Worm (Caenorhabditis elegans) whole organism, young adult: ENCODE data around the gene B0280.11.
A peak's percentile ranks its signal among the peaks of the same experiment; 100 is the strongest.

Experiments used
- F10E7.11 ChIP-seq: sonication (generic microtip); optimal IDR thresholded peaks from 2 replicates; lab custom pipeline; 2017; ENCODE audit warnings: mild to moderate bottlenecking, missing genetic modification characterization, moderate library complexity, missing compliant biosample characterization
- K11D2.4 ChIP-seq: fragments of 200-800 bp; sonication (Bioruptor generic); IDR thresholded peaks from 2 replicates; pipeline ENCODE4 v1.3.6; 2022; ENCODE audit warnings: missing genetic modification reagents, missing genetic modification characterization, missing compliant biosample characterization
- T07F8.4 ChIP-seq: sonication (generic microtip); optimal IDR thresholded peaks from 2 replicates; lab custom pipeline; 2016; ENCODE audit warnings: mild to moderate bottlenecking, missing genetic modification characterization, moderate library complexity, missing compliant biosample characterization
- Y56A3A.18 ChIP-seq: fragments of 200-800 bp; sonication (Bioruptor generic); IDR thresholded peaks from 2 replicates; pipeline ENCODE4 v1.3.6; 2022; ENCODE audit warnings: missing genetic modification reagents, missing genetic modification characterization, missing compliant biosample characterization
- ZK185.1 ChIP-seq: sonication (generic microtip); optimal IDR thresholded peaks from 2 replicates; lab custom pipeline; 2016; ENCODE audit warnings: mild to moderate bottlenecking, missing genetic modification characterization, missing compliant biosample characterization; ENCODE audit not compliant: poor library complexity, severe bottlenecking
- atf-7 ChIP-seq: sonication (generic microtip); optimal IDR thresholded peaks from 2 replicates; lab custom pipeline; 2017; ENCODE audit warnings: mild to moderate bottlenecking, missing genetic modification characterization, missing compliant biosample characterization
- attf-5 ChIP-seq: fragments of 200-800 bp; sonication (Bioruptor generic); optimal IDR thresholded peaks from 2 replicates; lab custom pipeline; 2018; ENCODE audit warnings: mild to moderate bottlenecking, missing genetic modification characterization, missing compliant biosample characterization
- attf-6 ChIP-seq: fragments of 200-800 bp; sonication (Bioruptor generic); IDR thresholded peaks from 2 replicates; pipeline ENCODE4 v1.3.6; 2022; ENCODE audit warnings: missing genetic modification reagents, missing genetic modification characterization, missing compliant biosample characterization
- ccch-3 ChIP-seq: fragments of 200-800 bp; sonication (Bioruptor generic); optimal IDR thresholded peaks from 2 replicates; lab custom pipeline; 2018; ENCODE audit warnings: mild to moderate bottlenecking, missing genetic modification characterization, missing compliant biosample characterization
- cebp-1 ChIP-seq, 2 experiments: fragments of 200-800 bp in 1 of 2; sonication (Bioruptor generic) in 1 of 2; sonication (generic microtip) in 1 of 2; IDR thresholded peaks in 1 of 2; optimal IDR thresholded peaks in 1 of 2; 2 replicates each; pipeline versions ENCODE4 v1.3.6 to Lab custom; 2017 to 2022; ENCODE audit warnings: missing compliant biosample characterization in 2 of 2, missing genetic modification characterization in 2 of 2, mild to moderate bottlenecking in 1 of 2, missing genetic modification reagents in 1 of 2, moderate library complexity in 1 of 2
- ceh-27 ChIP-seq: fragments of 200-800 bp; sonication (Bioruptor generic); optimal IDR thresholded peaks from 2 replicates; lab custom pipeline; 2018; ENCODE audit warnings: mild to moderate bottlenecking, missing genetic modification characterization, moderate library complexity, missing compliant biosample characterization
- ceh-40 ChIP-seq: fragments of 200-800 bp; sonication (Bioruptor generic); IDR thresholded peaks from 2 replicates; pipeline ENCODE4 v1.3.6; 2022; ENCODE audit warnings: missing genetic modification characterization, missing compliant biosample characterization
- dpl-1 ChIP-seq: fragments of 150-350 bp; optimal IDR thresholded peaks from 2 replicates; lab custom pipeline; 2014; ENCODE audit warnings: missing biosample characterization, missing genetic modification reagents, missing genetic modification characterization
- ets-4 ChIP-seq: fragments of 200-800 bp; sonication (Bioruptor generic); optimal IDR thresholded peaks from 2 replicates; lab custom pipeline; 2018; ENCODE audit warnings: mild to moderate bottlenecking, missing genetic modification characterization, missing compliant biosample characterization
- gei-17 ChIP-seq: fragments of 200-800 bp; sonication (Bioruptor generic); optimal IDR thresholded peaks from 2 replicates; lab custom pipeline; 2018; ENCODE audit warnings: mild to moderate bottlenecking, missing genetic modification characterization, missing compliant biosample characterization
- hlh-12 ChIP-seq: sonication (generic microtip); optimal IDR thresholded peaks from 2 replicates; lab custom pipeline; 2016; ENCODE audit warnings: missing genetic modification characterization, missing compliant biosample characterization
- hmg-1.2 ChIP-seq: fragments of 200-800 bp; sonication (Bioruptor generic); IDR thresholded peaks from 2 replicates; pipeline ENCODE4 v1.3.6; 2022; ENCODE audit warnings: missing genetic modification reagents, missing genetic modification characterization, missing compliant biosample characterization
- hsf-1 ChIP-seq: fragments of 200-800 bp; sonication (Bioruptor generic); IDR thresholded peaks from 2 replicates; pipeline ENCODE4 v1.3.6; 2022; ENCODE audit warnings: missing genetic modification reagents, missing genetic modification characterization, missing compliant biosample characterization
- lin-40 ChIP-seq: sonication (generic microtip); optimal IDR thresholded peaks from 2 replicates; lab custom pipeline; 2016; ENCODE audit warnings: missing genetic modification characterization, mild to moderate bottlenecking, missing compliant biosample characterization, missing genotype, missing genetic modification reagents
- lin-54 ChIP-seq: fragments of 200-800 bp; sonication (Bioruptor generic); optimal IDR thresholded peaks from 2 replicates; lab custom pipeline; 2018; ENCODE audit warnings: mild to moderate bottlenecking, missing genetic modification characterization, missing compliant biosample characterization
- madf-10 ChIP-seq: sonication (generic microtip); optimal IDR thresholded peaks from 2 replicates; lab custom pipeline; 2016; ENCODE audit warnings: mild to moderate bottlenecking, missing genetic modification characterization, missing compliant biosample characterization
- madf-3 ChIP-seq: fragments of 200-800 bp; sonication (Bioruptor generic); IDR thresholded peaks from 2 replicates; pipeline ENCODE4 v1.3.6; 2022; ENCODE audit warnings: missing genetic modification reagents, missing genetic modification characterization, missing compliant biosample characterization
- mcd-1 ChIP-seq: fragments of 200-800 bp; sonication (Bioruptor generic); IDR thresholded peaks from 2 replicates; pipeline ENCODE4 v1.3.6; 2022; ENCODE audit warnings: missing genetic modification reagents, missing genetic modification characterization, missing compliant biosample characterization
- mel-28 ChIP-seq: sonication (generic microtip); optimal IDR thresholded peaks from 2 replicates; lab custom pipeline; 2016; ENCODE audit warnings: borderline replicate concordance, mild to moderate bottlenecking, missing genetic modification characterization, missing compliant biosample characterization
- mes-4 ChIP-seq: sonication (generic microtip); optimal IDR thresholded peaks from 2 replicates; lab custom pipeline; 2016; ENCODE audit warnings: missing genotype, missing genetic modification characterization, missing compliant biosample characterization
- nfya-2 ChIP-seq: fragments of 200-800 bp; sonication (Bioruptor generic); IDR thresholded peaks from 2 replicates; pipeline ENCODE4 v1.3.6; 2022; ENCODE audit warnings: missing genetic modification reagents, missing genetic modification characterization, missing compliant biosample characterization
- nhr-120 ChIP-seq: fragments of 200-800 bp; sonication (Bioruptor generic); IDR thresholded peaks from 2 replicates; pipeline ENCODE4 v1.3.6; 2022; ENCODE audit warnings: missing genetic modification characterization, missing compliant biosample characterization
- nhr-80 ChIP-seq: sonication (generic microtip); optimal IDR thresholded peaks from 2 replicates; lab custom pipeline; 2016; ENCODE audit warnings: missing genetic modification characterization, missing compliant biosample characterization
- pha-4 ChIP-seq: fragments of 150-350 bp; sonication (generic microtip); optimal IDR thresholded peaks from 2 replicates; lab custom pipeline; 2014; ENCODE audit warnings: missing biosample characterization, missing genetic modification reagents, missing genetic modification characterization
- rcor-1 ChIP-seq: fragments of 200-800 bp; sonication (Bioruptor generic); IDR thresholded peaks from 2 replicates; pipeline ENCODE4 v1.3.6; 2022; ENCODE audit warnings: missing genetic modification reagents, missing genetic modification characterization, missing compliant biosample characterization
- repo-1 ChIP-seq: sonication (generic microtip); optimal IDR thresholded peaks from 2 replicates; lab custom pipeline; 2017; ENCODE audit warnings: mild to moderate bottlenecking, missing genetic modification characterization, missing compliant biosample characterization
- snpc-4 ChIP-seq, 5 experiments: fragments of 150-350 bp in 1 of 5; sonication (generic microtip) in 4 of 5; optimal IDR thresholded peaks; 2 replicates each; lab custom pipeline; 2014 to 2018; ENCODE audit warnings: missing genetic modification characterization in 5 of 5, missing biosample characterization in 3 of 5, antibody characterized with exemption in 2 of 5, mild to moderate bottlenecking in 2 of 5, missing compliant biosample characterization in 2 of 5, missing genotype in 2 of 5, moderate library complexity in 2 of 5, missing genetic modification reagents in 1 of 5
- sptf-2 ChIP-seq: fragments of 200-800 bp; sonication (Bioruptor generic); optimal IDR thresholded peaks from 2 replicates; lab custom pipeline; 2018; ENCODE audit warnings: mild to moderate bottlenecking, missing genetic modification characterization, missing compliant biosample characterization
- tbp1 ChIP-seq: fragments of 200-800 bp; sonication (Bioruptor generic); optimal IDR thresholded peaks from 2 replicates; lab custom pipeline; 2018; ENCODE audit warnings: mild to moderate bottlenecking, missing genetic modification characterization, missing compliant biosample characterization
- xnd-1 ChIP-seq: sonication (generic microtip); optimal IDR thresholded peaks from 2 replicates; lab custom pipeline; 2016; ENCODE audit warnings: missing genotype, missing genetic modification reagents, missing genetic modification characterization, missing compliant biosample characterization
- zim-3 ChIP-seq: sonication (generic microtip); optimal IDR thresholded peaks from 2 replicates; lab custom pipeline; 2017; ENCODE audit warnings: mild to moderate bottlenecking, missing genetic modification characterization, moderate library complexity, missing compliant biosample characterization
- ztf-18 ChIP-seq: sonication (generic microtip); optimal IDR thresholded peaks from 2 replicates; lab custom pipeline; 2016; ENCODE audit warnings: missing genotype, mild to moderate bottlenecking, missing genetic modification characterization, missing compliant biosample characterization
- ztf-3 ChIP-seq: fragments of 200-800 bp; sonication (Bioruptor generic); optimal IDR thresholded peaks from 2 replicates; lab custom pipeline; 2018; ENCODE audit warnings: mild to moderate bottlenecking, missing genetic modification characterization, missing compliant biosample characterization

Gene B0280.11

DNA sequence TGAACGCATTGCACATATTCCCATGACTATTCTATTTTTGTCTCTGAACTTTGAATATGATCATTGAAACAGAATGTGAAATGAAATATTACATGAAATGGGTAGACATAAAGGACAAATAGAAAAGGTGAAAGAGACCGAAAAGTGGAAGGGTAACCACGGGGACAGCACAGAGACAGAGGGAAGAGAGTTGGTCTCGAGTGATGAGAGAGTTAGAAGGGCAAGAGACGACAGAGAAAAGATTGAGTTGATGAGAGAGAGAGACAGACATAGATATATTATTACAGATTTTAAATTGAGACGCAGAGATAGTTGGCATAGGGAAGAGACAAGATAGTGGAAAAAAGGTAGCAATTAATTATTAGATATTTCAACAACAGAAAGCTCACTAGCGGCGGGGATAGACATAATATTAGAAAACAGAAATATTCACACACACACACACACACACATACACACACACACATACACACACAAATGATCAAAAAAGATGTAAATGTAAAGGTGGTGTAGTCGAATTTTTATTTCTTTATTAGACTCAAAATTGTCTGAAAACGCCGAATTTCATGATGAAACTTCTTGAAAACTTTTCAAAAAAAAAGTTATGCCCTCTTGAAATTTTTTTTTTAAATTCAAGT is 21.3 kb downstream of the B0280.11 start:
- TF ChIP-seq ZK185.1 (tag; lab: Kevin White, UChicago) = peak; percentile 21
- peak; percentile 21 for TF ChIP-seq tbp1 (GFP tag; lab: Kevin White, UChicago)
- no peak for TF ChIP-seq nhr-120 (GFP tag; lab: Robert Waterston, UW)
- TF ChIP-seq hsf-1 (GFP tag; lab: Robert Waterston, UW) = no peak
- no peak for TF ChIP-seq nfya-2 (GFP tag; lab: Robert Waterston, UW)
- peak; percentile 79 for TF ChIP-seq hmg-1.2 (GFP tag; lab: Robert Waterston, UW)
- peak; percentile 35 for TF ChIP-seq lin-54 (GFP tag; lab: Kevin White, UChicago)
- TF ChIP-seq hlh-12 (tag; lab: Kevin White, UChicago) = no peak
- peak; percentile 46 for TF ChIP-seq lin-40
- no peak for TF ChIP-seq xnd-1
- TF ChIP-seq mcd-1 (GFP tag; lab: Robert Waterston, UW) = peak; percentile 33; the same call in 1 of the 2 replicates
- no peak for TF ChIP-seq mes-4 (tag; lab: Kevin White, UChicago)
- no peak for TF ChIP-seq madf-10 (tag; lab: Kevin White, UChicago)
- peak; percentile 69 for TF ChIP-seq nhr-80 (tag; lab: Kevin White, UChicago)
- TF ChIP-seq snpc-4 (GFP tag; optimal IDR thresholded peaks at IDR 0.05; lab: Kevin White, UChicago) = no peak
- TF ChIP-seq snpc-4 (tag; optimal IDR thresholded peaks at IDR 0.05; lab: Kevin White, UChicago) = peak in 1 of 4 experiments; percentile 14
- TF ChIP-seq ztf-3 (GFP tag; lab: Kevin White, UChicago) = no peak
- peak; percentile 71 for TF ChIP-seq attf-5 (GFP tag; lab: Kevin White, UChicago)
- no peak for TF ChIP-seq Y56A3A.18
- TF ChIP-seq pha-4 (tag; lab: Kevin White, UChicago) = no peak
- TF ChIP-seq repo-1 (tag; lab: Kevin White, UChicago) = peak; percentile 21
- TF ChIP-seq dpl-1 (GFP tag; lab: Kevin White, UChicago) = no peak
- TF ChIP-seq zim-3 (tag; lab: Kevin White, UChicago) = no peak
- no peak for TF ChIP-seq ccch-3 (GFP tag; lab: Kevin White, UChicago)
- no peak for TF ChIP-seq ztf-18 (tag; lab: Kevin White, UChicago)
- no peak for TF ChIP-seq cebp-1 (GFP tag; IDR thresholded peaks at IDR 0.05; lab: Robert Waterston, UW)
- peak; percentile 72 for TF ChIP-seq cebp-1 (tag; optimal IDR thresholded peaks at IDR 0.05; lab: Kevin White, UChicago)
- no peak for TF ChIP-seq atf-7 (tag; lab: Kevin White, UChicago)
- TF ChIP-seq mel-28 (tag; lab: Kevin White, UChicago) = no peak
- TF ChIP-seq ceh-27 = no peak

- TF ChIP-seq tbp1 (GFP tag; lab: Kevin White, UChicago) = no peak
- TF ChIP-seq ceh-40 = no peak
- TF ChIP-seq F10E7.11 (tag; lab: Kevin White, UChicago) = no peak
- no peak for TF ChIP-seq ccch-3 (GFP tag; lab: Kevin White, UChicago)
- no peak for TF ChIP-seq ZK185.1 (tag; lab: Kevin White, UChicago)
- TF ChIP-seq T07F8.4 (tag; lab: Kevin White, UChicago) = no peak
- TF ChIP-seq nhr-120 (GFP tag; lab: Robert Waterston, UW) = no peak
- TF ChIP-seq gei-17 = no peak
- TF ChIP-seq ets-4 (GFP tag; lab: Kevin White, UChicago) = no peak
- no peak for TF ChIP-seq K11D2.4
- TF ChIP-seq attf-6 (GFP tag; lab: Robert Waterston, UW) = no peak
- no peak for TF ChIP-seq mel-28 (tag; lab: Kevin White, UChicago)
- TF ChIP-seq xnd-1 = no peak
- no peak for TF ChIP-seq madf-3 (GFP tag; lab: Robert Waterston, UW)
- no peak for TF ChIP-seq sptf-2 (GFP tag; lab: Kevin White, UChicago)
- TF ChIP-seq rcor-1 (GFP tag; lab: Robert Waterston, UW) = no peak
Measured at ce11 chrIII:7114952-7115488, 23.1 kb downstream of the B0280.11 start, which contains the start of gene nhr-10. nhr-10 (minus strand) TSS chrIII:7115438.
